Worm (Caenorhabditis elegans) whole organism, L4/young adult: Measurements from ENCODE around the gene srd-7.
"Not testable (repeated sequence)": the region's sequence is repeated elsewhere in the genome, so short reads cannot be mapped to it uniquely, and the experiment has no call there.

ENCODE experiments used
- W03F9.2 ChIP-seq: fragments of 150-350 bp; optimal IDR thresholded peaks from 2 replicates; lab custom pipeline; 2014; ENCODE audit warnings: missing biosample characterization, missing genetic modification characterization
- dao-5 ChIP-seq: sonication (generic microtip); optimal IDR thresholded peaks from 2 replicates; lab custom pipeline; 2016; ENCODE audit warnings: missing genotype, missing genetic modification characterization, moderate library complexity, missing compliant biosample characterization
- him-1 ChIP-seq: sonication (generic microtip); optimal IDR thresholded peaks from 2 replicates; lab custom pipeline; 2016; ENCODE audit warnings: missing genotype, missing genetic modification reagents, missing genetic modification characterization, missing compliant biosample characterization

Gene srd-7

ce11 chrIV:10771296-10771695, 15.3 kb downstream of the srd-7 start:
- no peak for TF ChIP-seq dao-5 (tag; lab: Kevin White, UChicago)
- TF ChIP-seq him-1 (tag; lab: Kevin White, UChicago) = no peak
- TF ChIP-seq W03F9.2 = no peak

ce11 chrIV:10769353-10769752, 17.3 kb downstream of the srd-7 start, which contains the start of gene T25B9.9:
Gene T25B9.9, plus strand, starts transcription at chrIV:10769653.
- TF ChIP-seq dao-5 (tag; lab: Kevin White, UChicago) (no peak), him-1 (tag; lab: Kevin White, UChicago) (no peak), W03F9.2 (no peak)

ce11 chrIV:10768146-10768636, 18.4 kb downstream of the srd-7 start, which contains the start of gene T25B9.8:
Gene T25B9.8, minus strand, starts transcription at chrIV:10768196.
- TF ChIP-seq dao-5 (tag; lab: Kevin White, UChicago) = no peak
- TF ChIP-seq W03F9.2 = no peak
- no peak for TF ChIP-seq him-1 (tag; lab: Kevin White, UChicago)

- TF ChIP-seq dao-5 (tag; lab: Kevin White, UChicago) (no peak), W03F9.2 (peak; percentile 71), him-1 (tag; lab: Kevin White, UChicago) (no peak)
These were observed 20.6 kb downstream of the srd-7 start for ce11 chrIV:10766071-10766470.

- TF ChIP-seq W03F9.2 = no peak
These were observed 21.6 kb downstream of the srd-7 start, which contains the start of gene T25B9.12 for ce11 chrIV:10765053-10765452. Gene T25B9.12, plus strand, starts transcription at chrIV:10765353.

- no peak for TF ChIP-seq him-1 (tag; lab: Kevin White, UChicago)
- TF ChIP-seq dao-5 (tag; lab: Kevin White, UChicago) = no peak
- TF ChIP-seq W03F9.2 = no peak
These were observed 22.4 kb downstream of the srd-7 start, which contains the start of gene T25B9.11 for ce11 chrIV:10764206-10764605. Gene T25B9.11, plus strand, starts transcription at chrIV:10764506.

ce11 chrIV:10761344-10761743, 25.3 kb downstream of the srd-7 start, which contains the start of gene ugt-54:
Gene ugt-54, plus strand, starts transcription at chrIV:10761698.
- TF ChIP-seq him-1 (tag; lab: Kevin White, UChicago) (no peak), dao-5 (tag; lab: Kevin White, UChicago) (no peak), W03F9.2 (no peak)

- TF ChIP-seq W03F9.2 = no peak
- TF ChIP-seq him-1 (tag; lab: Kevin White, UChicago) = no peak
- TF ChIP-seq dao-5 (tag; lab: Kevin White, UChicago) = no peak
These were observed 28.9 kb downstream of the srd-7 start, which contains the start of the genes T25B9.4 and T25B9.6 for ce11 chrIV:10757616-10758193. Gene T25B9.4, minus strand, starts transcription at chrIV:10757716. Gene T25B9.6, plus strand, starts transcription at chrIV:10758143.

ce11 chrIV:10754685-10755084, 31.9 kb downstream of the srd-7 start, which contains the start of gene T25B9.5:
Gene T25B9.5, minus strand, starts transcription at chrIV:10754785.
- TF ChIP-seq W03F9.2 (no peak), him-1 (tag; lab: Kevin White, UChicago) (no peak), dao-5 (tag; lab: Kevin White, UChicago) (no peak)

ce11 chrIV:10751740-10752139, 34.9 kb downstream of the srd-7 start, which contains the start of gene T25B9.2:
Gene T25B9.2, minus strand, starts transcription at chrIV:10751840.
- TF ChIP-seq W03F9.2; him-1 (tag; lab: Kevin White, UChicago); dao-5 (tag; lab: Kevin White, UChicago): not testable (repeated sequence)

ce11 chrIV:10750041-10750440, 36.6 kb downstream of the srd-7 start, which contains the start of gene T25B9.1:
Gene T25B9.1, minus strand, starts transcription at chrIV:10750141.
- TF ChIP-seq him-1 (tag; lab: Kevin White, UChicago) = no peak
- no peak for TF ChIP-seq dao-5 (tag; lab: Kevin White, UChicago)
- TF ChIP-seq W03F9.2 = no peak

ce11 chrIV:10745332-10745731, 41.3 kb downstream of the srd-7 start:
- TF ChIP-seq him-1 (tag; lab: Kevin White, UChicago) (no peak), W03F9.2 (no peak), dao-5 (tag; lab: Kevin White, UChicago) (no peak)

- TF ChIP-seq W03F9.2 = no peak
These were observed 42.2 kb downstream of the srd-7 start, which contains the start of gene T25B9.3 for ce11 chrIV:10744475-10744874. Gene T25B9.3, plus strand, starts transcription at chrIV:10744775.

- TF ChIP-seq him-1 (tag; lab: Kevin White, UChicago) (no peak), W03F9.2 (no peak), dao-5 (tag; lab: Kevin White, UChicago) (no peak)
These were observed 48.3 kb downstream of the srd-7 start, which contains the start of gene ssp-34 for ce11 chrIV:10738328-10738727. Gene ssp-34, minus strand, starts transcription at chrIV:10738602.
